Worm (Caenorhabditis elegans) whole organism, late embryonic: ENCODE measurements around the gene K05F6.8.
"Not testable (repeated sequence)": the region's sequence is repeated elsewhere in the genome, so short reads cannot be mapped to it uniquely, and the experiment has no call there.

Experiments used
- C08G9.2 ChIP-seq: sonication (generic microtip); optimal IDR thresholded peaks from 2 replicates; lab custom pipeline; 2016; ENCODE audit warnings: mild to moderate bottlenecking, missing genetic modification characterization, moderate library complexity, missing compliant biosample characterization
- C38D4.7 ChIP-seq: fragments of 200-800 bp; sonication (Bioruptor generic); optimal IDR thresholded peaks from 2 replicates; lab custom pipeline; 2018; ENCODE audit warnings: mild to moderate bottlenecking, missing genetic modification characterization, moderate library complexity, missing compliant biosample characterization
- T23F11.4 ChIP-seq: fragments of 200-800 bp; sonication (Bioruptor generic); optimal IDR thresholded peaks from 2 replicates; lab custom pipeline; 2018; ENCODE audit warnings: mild to moderate bottlenecking, missing genetic modification characterization, missing compliant biosample characterization
- ceh-34 ChIP-seq: sonication (generic microtip); optimal IDR thresholded peaks from 2 replicates; lab custom pipeline; 2016; ENCODE audit warnings: mild to moderate bottlenecking, missing genetic modification characterization, missing compliant biosample characterization
- ceh-45 ChIP-seq: fragments of 200-800 bp; sonication (Bioruptor generic); IDR thresholded peaks from 2 replicates; pipeline ENCODE4 v1.3.6; 2022; ENCODE audit warnings: missing genetic modification reagents, missing genetic modification characterization, missing compliant biosample characterization
- ceh-48 ChIP-seq: sonication (generic microtip); optimal IDR thresholded peaks from 2 replicates; lab custom pipeline; 2016; ENCODE audit warnings: missing genetic modification characterization, inconsistent platforms, missing compliant biosample characterization
- ceh-6 ChIP-seq: fragments of 200-800 bp; sonication (Bioruptor generic); optimal IDR thresholded peaks from 2 replicates; lab custom pipeline; 2018; ENCODE audit warnings: mild to moderate bottlenecking, missing genetic modification characterization, missing compliant biosample characterization
- ceh-9 ChIP-seq: sonication (generic microtip); optimal IDR thresholded peaks from 2 replicates; lab custom pipeline; 2016; ENCODE audit warnings: mild to moderate bottlenecking, missing genetic modification characterization, inconsistent platforms, missing compliant biosample characterization
- dmd-4 ChIP-seq: sonication (generic microtip); optimal IDR thresholded peaks from 2 replicates; lab custom pipeline; 2016; ENCODE audit warnings: borderline replicate concordance, missing genetic modification characterization, missing compliant biosample characterization
- dve-1 ChIP-seq: sonication (generic microtip); optimal IDR thresholded peaks from 2 replicates; lab custom pipeline; 2017; ENCODE audit warnings: antibody characterized with exemption, mild to moderate bottlenecking, missing genetic modification characterization, missing compliant biosample characterization
- elt-4 ChIP-seq: sonication (generic microtip); optimal IDR thresholded peaks from 2 replicates; lab custom pipeline; 2016; ENCODE audit warnings: missing genetic modification characterization, missing compliant biosample characterization
- ets-4 ChIP-seq: sonication (generic microtip); optimal IDR thresholded peaks from 2 replicates; lab custom pipeline; 2016; ENCODE audit warnings: missing genetic modification characterization, missing compliant biosample characterization
- fkh-10 ChIP-seq: fragments of 150-350 bp; optimal IDR thresholded peaks from 2 replicates; lab custom pipeline; 2014; ENCODE audit warnings: missing biosample characterization, missing genetic modification reagents, missing genetic modification characterization
- fkh-6 ChIP-seq: sonication (generic microtip); optimal IDR thresholded peaks from 2 replicates; lab custom pipeline; 2016; ENCODE audit warnings: missing genetic modification characterization, missing compliant biosample characterization
- gmeb-2 ChIP-seq: sonication (generic microtip); optimal IDR thresholded peaks from 2 replicates; lab custom pipeline; 2016; ENCODE audit warnings: missing genetic modification characterization, inconsistent platforms, missing compliant biosample characterization
- hlh-30 ChIP-seq: sonication (generic microtip); optimal IDR thresholded peaks from 2 replicates; lab custom pipeline; 2017; ENCODE audit warnings: antibody characterized with exemption, missing genetic modification characterization, missing compliant biosample characterization; ENCODE audit not compliant: insufficient read depth
- lim-6 ChIP-seq: sonication (generic microtip); optimal IDR thresholded peaks from 2 replicates; lab custom pipeline; 2016; ENCODE audit warnings: missing genetic modification characterization, missing compliant biosample characterization
- madf-2 ChIP-seq: sonication (generic microtip); optimal IDR thresholded peaks from 2 replicates; lab custom pipeline; 2017; ENCODE audit warnings: missing genetic modification characterization, missing compliant biosample characterization
- nfya-1 ChIP-seq: sonication (generic microtip); optimal IDR thresholded peaks from 2 replicates; lab custom pipeline; 2017; ENCODE audit warnings: missing genetic modification characterization, mild to moderate bottlenecking, missing compliant biosample characterization, antibody characterized with exemption, moderate library complexity
- nhr-11 ChIP-seq: fragments of 150-350 bp; optimal IDR thresholded peaks from 2 replicates; lab custom pipeline; 2014; ENCODE audit warnings: missing biosample characterization, missing genetic modification characterization
- npax-4 ChIP-seq: sonication (generic microtip); optimal IDR thresholded peaks from 2 replicates; lab custom pipeline; 2016; ENCODE audit warnings: missing genetic modification characterization, missing compliant biosample characterization
- odd-2 ChIP-seq: sonication (generic microtip); optimal IDR thresholded peaks from 2 replicates; lab custom pipeline; 2017; ENCODE audit warnings: antibody characterized with exemption, mild to moderate bottlenecking, missing genetic modification characterization, missing compliant biosample characterization
- pha-2 ChIP-seq: sonication (generic microtip); optimal IDR thresholded peaks from 2 replicates; lab custom pipeline; 2017; ENCODE audit warnings: mild to moderate bottlenecking, missing genetic modification characterization, missing compliant biosample characterization
- pqm-1 ChIP-seq: sonication (generic microtip); optimal IDR thresholded peaks from 2 replicates; lab custom pipeline; 2016; ENCODE audit warnings: missing genetic modification characterization, missing compliant biosample characterization
- sdc-2 ChIP-seq: sonication (generic microtip); optimal IDR thresholded peaks from 2 replicates; lab custom pipeline; 2016; ENCODE audit warnings: missing genotype, missing genetic modification characterization, missing compliant biosample characterization
- tbx-2 ChIP-seq: sonication (generic microtip); optimal IDR thresholded peaks from 2 replicates; lab custom pipeline; 2016; ENCODE audit warnings: missing genetic modification characterization, missing compliant biosample characterization
- tbx-7 ChIP-seq: sonication (generic microtip); optimal IDR thresholded peaks from 2 replicates; lab custom pipeline; 2016; ENCODE audit warnings: missing genotype, missing genetic modification characterization, missing compliant biosample characterization
- ttx-3 ChIP-seq: sonication (generic microtip); optimal IDR thresholded peaks from 2 replicates; lab custom pipeline; 2016; ENCODE audit warnings: missing genetic modification reagents, missing genetic modification characterization, missing compliant biosample characterization
- unc-3 ChIP-seq, 2 experiments: fragments of 200-800 bp in 1 of 2; sonication (Bioruptor generic) in 1 of 2; sonication (generic microtip) in 1 of 2; conservative IDR thresholded peaks in 1 of 2; optimal IDR thresholded peaks in 1 of 2; 2 replicates each; pipeline versions ENCODE4 v1.3.6 to Lab custom; 2016 to 2022; ENCODE audit warnings: missing compliant biosample characterization in 2 of 2, missing genetic modification characterization in 2 of 2, missing genetic modification reagents in 1 of 2
- unc-86 ChIP-seq: sonication (generic microtip); optimal IDR thresholded peaks from 2 replicates; lab custom pipeline; 2016; ENCODE audit warnings: missing genetic modification characterization, missing compliant biosample characterization

The K05F6.8 gene

ce11 chrII:1561863-1562262, 5.7 kb downstream of the K05F6.8 start, which contains the start of gene K05F6.14:
Gene K05F6.14 (plus strand): TSS chrII:1562163.
- no peak for TF ChIP-seq C08G9.2 (tag; lab: Kevin White, UChicago)
- TF ChIP-seq nhr-11: no peak

- TF ChIP-seq madf-2 (tag; lab: Kevin White, UChicago) (no peak), ceh-48 (tag; lab: Kevin White, UChicago) (no peak), C38D4.7 (no peak), ets-4 (tag; lab: Kevin White, UChicago) (no peak), hlh-30 (no peak)
Observed at ce11 chrII:1560839-1561238, 6.7 kb downstream of the K05F6.8 start.

- not testable (repeated sequence) for TF ChIP-seq odd-2 (tag; lab: Kevin White, UChicago); fkh-10 (GFP tag; lab: Kevin White, UChicago); npax-4 (tag; lab: Kevin White, UChicago)
- TF ChIP-seq, all 69 proteins: peak for 0; not testable (repeated sequence) for 69
Observed at ce11 chrII:1556217-1556616, 11.3 kb downstream of the K05F6.8 start, which contains the start of the genes fbxb-54 and fbxb-50. Gene fbxb-54 (minus strand): TSS chrII:1556317. Gene fbxb-50 (plus strand): TSS chrII:1556443.

- TF ChIP-seq dmd-4 (tag; lab: Kevin White, UChicago) (no peak), tbx-7 (no peak), tbx-2 (tag; lab: Kevin White, UChicago) (no peak), elt-4 (tag; lab: Kevin White, UChicago) (no peak), ceh-48 (tag; lab: Kevin White, UChicago) (no peak), C38D4.7 (no peak), pqm-1 (tag; lab: Kevin White, UChicago) (no peak), lim-6 (tag; lab: Kevin White, UChicago) (no peak)
- TF ChIP-seq, all 69 proteins: peak for 0
Observed at ce11 chrII:1550501-1550900, 17.0 kb downstream of the K05F6.8 start, which contains the start of the genes fbxb-52 and fbxb-51. Gene fbxb-52 (minus strand): TSS chrII:1550601. Gene fbxb-51 (plus strand): TSS chrII:1550712.

- no peak for TF ChIP-seq pha-2 (tag; lab: Kevin White, UChicago)
- TF ChIP-seq ttx-3 (tag; lab: Kevin White, UChicago): no peak
- no peak for TF ChIP-seq gmeb-2
- no peak for TF ChIP-seq sdc-2 (tag; lab: Kevin White, UChicago)
- TF ChIP-seq dve-1 (tag; lab: Kevin White, UChicago): no peak
- TF ChIP-seq unc-3 (GFP tag; conservative IDR thresholded peaks at IDR 0.05; lab: Robert Waterston, UW): no peak
- TF ChIP-seq unc-3 (tag; optimal IDR thresholded peaks at IDR 0.05; lab: Kevin White, UChicago): no peak
- TF ChIP-seq ets-4 (tag; lab: Kevin White, UChicago): no peak
- no peak for TF ChIP-seq T23F11.4 (GFP tag; lab: Kevin White, UChicago)
- TF ChIP-seq ceh-45 (GFP tag; lab: Robert Waterston, UW): no peak
- TF ChIP-seq unc-86 (tag; lab: Kevin White, UChicago): no peak
Observed at ce11 chrII:1545625-1546024, 21.9 kb downstream of the K05F6.8 start, which contains the start of gene K05F6.12. Gene K05F6.12 (plus strand): TSS chrII:1545925.

- TF ChIP-seq pha-2 (tag; lab: Kevin White, UChicago); ceh-6 (GFP tag; lab: Kevin White, UChicago); fkh-6 (tag; lab: Kevin White, UChicago): not testable (repeated sequence)
Observed at ce11 chrII:1543182-1543581, 24.4 kb downstream of the K05F6.8 start, which contains the start of gene K05F6.4. Gene K05F6.4 (plus strand): TSS chrII:1543482.

ce11 chrII:1540628-1541027, 26.9 kb downstream of the K05F6.8 start, which contains the start of gene poml-4:
Gene poml-4 (plus strand): TSS chrII:1540928.
- not testable (repeated sequence) for TF ChIP-seq nfya-1; ceh-34 (tag; lab: Kevin White, UChicago); ceh-9 (tag; lab: Kevin White, UChicago)
